Worm (Caenorhabditis elegans): ENCODE measurements around the gene F18A11.5.

F18A11.5 gene

DNA sequence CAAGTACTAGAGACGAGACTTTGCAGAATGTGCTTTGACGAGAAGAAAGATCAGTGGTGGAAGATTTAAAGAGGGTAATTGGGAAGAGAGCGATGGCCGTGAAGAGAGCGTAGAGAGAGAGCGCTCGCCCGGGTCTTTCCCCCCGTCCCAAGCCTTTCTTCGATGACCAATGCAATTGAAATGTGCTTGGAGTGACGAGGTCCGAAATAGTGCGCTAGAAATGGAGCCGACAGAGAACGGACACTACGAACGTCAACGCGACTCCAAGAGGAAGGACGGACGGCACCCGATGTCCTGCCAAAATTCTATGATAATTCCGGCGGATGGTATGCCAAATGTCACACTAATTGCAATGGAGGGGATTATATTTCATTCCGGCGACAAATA, 16.0 kb upstream of the F18A11.5 start:
- no peak for TF ChIP-seq ztf-29 (GFP tag; IDR thresholded peaks at IDR 0.05)
- no peak for TF ChIP-seq flt-1 (GFP tag; IDR thresholded peaks at IDR 0.05)
- TF ChIP-seq med-1 (GFP tag; optimal IDR thresholded peaks at IDR 0.05; ENCODE audit: insufficient read depth), result no peak
- TF ChIP-seq T22C8.4 (GFP tag; IDR thresholded peaks at IDR 0.05), result no peak
- no peak; the same call in 1 of the 2 replicates for TF ChIP-seq tab-1 (GFP tag; IDR thresholded peaks at IDR 0.05)
- no peak for TF ChIP-seq klf-2 (GFP tag; conservative IDR thresholded peaks at IDR 0.05)
- TF ChIP-seq ztf-23 (GFP tag; IDR thresholded peaks at IDR 0.05), result no peak

DNA sequence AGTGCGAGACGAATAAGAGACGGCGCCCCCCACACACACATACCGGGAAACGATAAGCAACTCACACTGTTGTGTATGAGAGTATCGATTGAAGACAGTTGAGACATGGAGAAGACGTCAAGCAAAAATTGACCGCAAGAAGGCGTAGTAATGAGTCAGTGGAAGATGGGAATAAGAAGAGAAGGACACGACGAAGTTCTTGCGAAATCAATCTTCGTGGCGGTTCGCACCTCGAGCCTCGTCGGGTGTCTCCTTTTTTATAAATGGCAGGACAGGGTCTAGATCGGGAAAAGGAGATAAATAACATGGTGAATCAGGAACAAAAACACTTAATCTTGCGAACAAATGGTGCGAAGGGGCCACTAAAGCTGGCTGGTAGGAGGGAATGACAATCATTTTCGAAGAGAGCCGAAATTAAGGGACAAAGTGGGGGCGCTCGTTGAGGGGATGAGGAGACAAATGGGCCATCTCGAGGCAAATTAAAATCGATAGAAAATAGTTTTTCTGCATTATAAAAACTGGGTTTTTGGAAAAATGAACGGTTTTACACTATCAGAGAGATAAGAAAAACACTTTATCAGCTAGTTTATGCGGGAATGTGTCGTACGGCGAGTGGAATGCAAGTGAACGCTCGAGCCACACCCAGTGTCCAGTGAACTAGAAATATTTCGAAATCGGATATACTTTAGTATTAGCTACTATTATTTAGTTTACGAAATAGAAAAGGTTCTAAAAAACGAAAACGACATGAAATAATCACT, 15.4 kb upstream of the F18A11.5 start:
- no peak for TF ChIP-seq ztf-23 (GFP tag; IDR thresholded peaks at IDR 0.05)
- TF ChIP-seq T22C8.4 (GFP tag; IDR thresholded peaks at IDR 0.05), result no peak
- TF ChIP-seq ztf-29 (GFP tag; IDR thresholded peaks at IDR 0.05), result no peak
- TF ChIP-seq klf-2 (GFP tag; conservative IDR thresholded peaks at IDR 0.05), result no peak
- TF ChIP-seq cog-1 (tag; optimal IDR thresholded peaks at IDR 0.05), result no peak
- TF ChIP-seq flt-1 (GFP tag; IDR thresholded peaks at IDR 0.05), result no peak
- no peak for TF ChIP-seq tab-1 (GFP tag; IDR thresholded peaks at IDR 0.05)
- TF ChIP-seq ref-1 (GFP tag; conservative IDR thresholded peaks at IDR 0.05), result no peak
- no peak for TF ChIP-seq med-1 (GFP tag; optimal IDR thresholded peaks at IDR 0.05; ENCODE audit: insufficient read depth)

DNA sequence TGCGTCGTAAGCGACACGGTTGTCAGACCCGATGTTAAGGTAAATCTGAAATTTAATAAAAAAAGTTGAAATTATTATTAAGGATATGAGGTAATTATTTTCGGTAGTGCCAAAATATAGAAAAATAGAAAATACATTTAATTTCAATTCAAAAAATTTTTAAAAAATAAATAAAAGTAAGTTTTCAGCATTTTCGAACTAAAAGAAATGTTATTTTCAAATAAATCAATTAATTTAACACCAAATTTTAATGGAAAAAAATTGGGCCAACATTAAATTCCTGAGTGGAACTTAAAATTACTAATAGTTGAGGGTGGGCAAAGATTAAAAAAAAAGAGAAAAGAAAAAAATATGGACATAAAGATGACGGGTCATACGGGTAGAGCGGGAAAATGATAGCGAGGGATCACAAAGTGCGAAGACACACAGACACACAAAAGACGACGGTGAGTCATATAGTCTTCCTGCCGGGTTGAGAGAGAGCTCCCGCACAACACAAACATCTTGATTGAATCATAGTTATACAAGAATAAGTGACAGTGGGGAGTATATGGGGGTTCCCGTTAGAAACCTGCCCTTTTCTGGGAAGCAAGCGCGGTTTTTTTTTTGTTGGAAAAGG, 11.8 kb upstream of the F18A11.5 start, which contains the start of gene max-2:
max-2 (minus strand) TSS at position 51 of the 619 bp plus-strand sequence.
- TF ChIP-seq med-1 (GFP tag; optimal IDR thresholded peaks at IDR 0.05; ENCODE audit: insufficient read depth) (no peak), tab-1 (GFP tag; IDR thresholded peaks at IDR 0.05) (no peak), ztf-23 (GFP tag; IDR thresholded peaks at IDR 0.05) (no peak), cog-1 (tag; optimal IDR thresholded peaks at IDR 0.05) (no peak), flt-1 (GFP tag; IDR thresholded peaks at IDR 0.05) (no peak), klf-2 (GFP tag; conservative IDR thresholded peaks at IDR 0.05) (no peak), ref-1 (GFP tag; conservative IDR thresholded peaks at IDR 0.05) (no peak), T22C8.4 (GFP tag; IDR thresholded peaks at IDR 0.05) (no peak), ztf-29 (GFP tag; IDR thresholded peaks at IDR 0.05) (no peak)

DNA sequence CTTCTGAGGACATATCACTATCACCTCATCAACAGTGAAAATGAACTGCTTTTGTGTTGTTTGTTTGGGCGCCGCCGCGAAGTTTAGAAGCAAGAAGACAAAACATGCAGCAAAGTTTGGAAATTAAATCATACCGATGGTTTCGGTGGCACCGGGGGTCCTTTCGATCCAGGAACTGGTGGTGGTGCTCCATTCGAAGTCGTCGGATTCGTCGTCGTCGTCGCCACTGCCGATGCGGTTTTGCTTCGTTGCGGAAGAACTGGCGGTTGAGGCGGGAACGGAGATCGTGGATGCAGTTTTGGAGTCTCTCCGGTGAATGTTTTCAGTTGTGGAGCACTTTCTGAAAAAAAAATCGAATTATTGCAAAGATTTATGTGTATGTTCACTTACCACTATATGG, 9.4 kb upstream of the F18A11.5 start:
- TF ChIP-seq cog-1 (tag; optimal IDR thresholded peaks at IDR 0.05), result no peak
- no peak for TF ChIP-seq tab-1 (GFP tag; IDR thresholded peaks at IDR 0.05)
- TF ChIP-seq ref-1 (GFP tag; conservative IDR thresholded peaks at IDR 0.05), result no peak
- TF ChIP-seq T22C8.4 (GFP tag; IDR thresholded peaks at IDR 0.05), result no peak
- TF ChIP-seq flt-1 (GFP tag; IDR thresholded peaks at IDR 0.05), result no peak
- no peak for TF ChIP-seq klf-2 (GFP tag; conservative IDR thresholded peaks at IDR 0.05)
- no peak for TF ChIP-seq ztf-23 (GFP tag; IDR thresholded peaks at IDR 0.05)
- no peak for TF ChIP-seq ztf-29 (GFP tag; IDR thresholded peaks at IDR 0.05)
- no peak for TF ChIP-seq med-1 (GFP tag; optimal IDR thresholded peaks at IDR 0.05; ENCODE audit: insufficient read depth)

DNA sequence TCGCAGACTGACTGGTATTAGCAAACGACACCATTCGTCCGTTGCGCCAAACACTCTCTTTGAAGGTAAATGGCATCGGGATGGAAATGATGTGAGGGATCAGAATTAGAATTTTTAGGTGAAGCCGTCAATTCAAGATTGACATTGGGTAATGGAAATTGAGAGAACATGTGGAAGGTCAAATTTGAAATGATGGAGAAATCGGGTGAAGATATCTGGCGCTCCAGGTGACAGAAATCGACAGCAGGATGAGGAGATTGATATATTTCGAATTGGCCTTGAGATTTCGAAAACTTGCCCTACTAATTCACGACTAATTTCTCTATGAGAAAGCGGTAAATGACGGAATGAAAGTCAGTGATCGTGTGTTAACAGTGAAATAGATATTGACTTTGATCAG, 8.5 kb upstream of the F18A11.5 start:
- TF ChIP-seq flt-1 (GFP tag; IDR thresholded peaks at IDR 0.05), result no peak
- no peak for TF ChIP-seq tab-1 (GFP tag; IDR thresholded peaks at IDR 0.05)
- TF ChIP-seq T22C8.4 (GFP tag; IDR thresholded peaks at IDR 0.05), result no peak
- no peak for TF ChIP-seq ztf-23 (GFP tag; IDR thresholded peaks at IDR 0.05)
- no peak for TF ChIP-seq ztf-29 (GFP tag; IDR thresholded peaks at IDR 0.05)
- TF ChIP-seq klf-2 (GFP tag; conservative IDR thresholded peaks at IDR 0.05), result no peak
- TF ChIP-seq ref-1 (GFP tag; conservative IDR thresholded peaks at IDR 0.05), result no peak
- no peak for TF ChIP-seq med-1 (GFP tag; optimal IDR thresholded peaks at IDR 0.05; ENCODE audit: insufficient read depth)
- TF ChIP-seq cog-1 (tag; optimal IDR thresholded peaks at IDR 0.05), result no peak

DNA sequence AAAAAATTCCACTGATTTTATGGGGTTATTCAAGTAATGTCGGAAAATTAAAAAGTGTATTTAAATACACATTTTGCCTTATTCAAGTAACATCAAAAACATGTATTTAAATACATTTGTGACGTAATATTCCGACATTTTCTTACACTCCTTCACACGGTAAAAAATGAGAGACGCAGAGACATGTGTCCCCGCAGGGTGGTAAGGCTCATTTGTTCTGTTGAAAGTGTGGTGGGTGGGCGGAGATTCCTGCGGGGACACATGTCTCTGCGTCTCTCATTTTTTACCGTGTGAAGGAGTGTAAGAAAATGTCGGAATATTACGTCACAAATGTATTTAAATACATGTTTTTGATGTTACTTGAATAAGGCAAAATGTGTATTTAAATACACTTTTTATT, 2.3 kb upstream of the F18A11.5 start:
- TF ChIP-seq klf-2 (GFP tag; conservative IDR thresholded peaks at IDR 0.05) (peak; percentile 71; the same call in 1 of the 2 replicates), T22C8.4 (GFP tag; IDR thresholded peaks at IDR 0.05) (peak; percentile 30; the same call in 1 of the 2 replicates), tab-1 (GFP tag; IDR thresholded peaks at IDR 0.05) (0 out of 2 replicates have a peak, but pooled peaks have one; percentile 42), ztf-23 (GFP tag; IDR thresholded peaks at IDR 0.05) (peak; percentile 69; the same call in 1 of the 2 replicates), flt-1 (GFP tag; IDR thresholded peaks at IDR 0.05) (peak; percentile 90), ref-1 (GFP tag; conservative IDR thresholded peaks at IDR 0.05) (peak; percentile 56; the same call in 1 of the 2 replicates)

DNA sequence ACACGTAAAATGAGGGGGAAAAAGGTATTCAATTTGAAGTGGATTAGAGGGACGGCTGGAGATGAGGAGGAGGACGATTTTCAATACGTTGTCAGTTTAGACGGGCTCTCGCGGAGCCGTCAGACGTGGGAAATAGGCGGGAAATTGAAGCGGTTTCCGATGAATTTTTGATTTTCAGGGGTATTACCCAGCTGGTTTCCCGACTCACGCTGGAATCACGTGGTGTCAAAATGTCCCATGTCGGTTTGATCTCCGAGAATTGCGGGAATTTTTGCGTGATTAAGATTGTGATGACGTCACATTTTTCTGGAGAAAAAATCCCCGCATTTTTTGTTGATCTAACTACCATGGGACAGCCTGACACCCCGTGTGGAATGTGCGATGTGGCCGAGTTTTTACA, 1.4 kb downstream of the F18A11.5 start:
- no peak for TF ChIP-seq klf-2 (GFP tag; conservative IDR thresholded peaks at IDR 0.05)
- TF ChIP-seq tab-1 (GFP tag; IDR thresholded peaks at IDR 0.05), result no peak
- TF ChIP-seq ztf-29 (GFP tag; IDR thresholded peaks at IDR 0.05), result no peak
- TF ChIP-seq T22C8.4 (GFP tag; IDR thresholded peaks at IDR 0.05), result no peak
- no peak for TF ChIP-seq ref-1 (GFP tag; conservative IDR thresholded peaks at IDR 0.05)
- TF ChIP-seq cog-1 (tag; optimal IDR thresholded peaks at IDR 0.05), result no peak
- TF ChIP-seq med-1 (GFP tag; optimal IDR thresholded peaks at IDR 0.05; ENCODE audit: insufficient read depth), result no peak
- no peak for TF ChIP-seq flt-1 (GFP tag; IDR thresholded peaks at IDR 0.05)
- TF ChIP-seq ztf-23 (GFP tag; IDR thresholded peaks at IDR 0.05), result no peak

DNA sequence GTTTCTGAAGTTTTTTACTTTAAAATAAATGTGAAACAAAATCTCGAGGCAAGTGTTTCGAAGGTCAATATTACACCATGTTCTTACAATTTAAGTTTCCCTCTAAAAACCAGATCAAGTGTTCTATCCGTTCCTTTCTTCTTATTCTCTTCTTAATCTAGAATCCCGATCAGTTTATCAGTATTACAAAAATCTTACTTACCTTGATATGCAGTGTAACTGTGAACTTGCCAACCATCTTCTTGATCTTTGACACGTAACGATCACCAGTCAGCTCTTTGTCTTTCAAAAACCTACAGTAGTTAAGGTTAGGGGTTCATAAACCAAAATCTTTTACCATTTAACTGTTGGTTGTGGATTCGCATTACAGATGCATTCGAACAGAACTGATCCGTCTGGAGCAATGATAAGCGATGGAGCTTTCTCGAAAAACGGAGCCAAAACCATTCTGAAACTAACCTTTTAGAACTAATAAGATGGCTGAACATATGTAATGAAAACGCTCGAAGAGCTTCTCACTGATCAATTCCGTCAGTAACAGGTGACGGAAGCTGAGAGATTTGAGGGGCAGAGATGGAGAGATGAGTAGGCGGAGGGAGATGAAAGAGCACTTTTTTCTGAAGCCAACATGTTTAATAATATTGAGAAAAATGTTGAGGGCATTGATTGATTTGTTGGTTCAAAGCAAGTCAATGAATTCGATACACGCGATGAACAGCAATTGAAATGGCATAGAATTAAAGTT, 6.2 kb downstream of the F18A11.5 start, which contains the start of gene oig-2:
oig-2 (minus strand) TSS at position 448 of the 745 bp plus-strand sequence.
- TF ChIP-seq klf-2 (GFP tag; conservative IDR thresholded peaks at IDR 0.05), result no peak
- no peak for TF ChIP-seq cog-1 (tag; optimal IDR thresholded peaks at IDR 0.05)
- TF ChIP-seq ztf-23 (GFP tag; IDR thresholded peaks at IDR 0.05), result no peak
- no peak for TF ChIP-seq med-1 (GFP tag; optimal IDR thresholded peaks at IDR 0.05; ENCODE audit: insufficient read depth)
- TF ChIP-seq ref-1 (GFP tag; conservative IDR thresholded peaks at IDR 0.05), result no peak
- no peak for TF ChIP-seq T22C8.4 (GFP tag; IDR thresholded peaks at IDR 0.05)
- no peak for TF ChIP-seq flt-1 (GFP tag; IDR thresholded peaks at IDR 0.05)
- no peak for TF ChIP-seq ztf-29 (GFP tag; IDR thresholded peaks at IDR 0.05)
- TF ChIP-seq tab-1 (GFP tag; IDR thresholded peaks at IDR 0.05), result no peak

All from whole organism, midembryonic.